Worm (Caenorhabditis elegans): ENCODE data around the gene tat-6.

DNA sequence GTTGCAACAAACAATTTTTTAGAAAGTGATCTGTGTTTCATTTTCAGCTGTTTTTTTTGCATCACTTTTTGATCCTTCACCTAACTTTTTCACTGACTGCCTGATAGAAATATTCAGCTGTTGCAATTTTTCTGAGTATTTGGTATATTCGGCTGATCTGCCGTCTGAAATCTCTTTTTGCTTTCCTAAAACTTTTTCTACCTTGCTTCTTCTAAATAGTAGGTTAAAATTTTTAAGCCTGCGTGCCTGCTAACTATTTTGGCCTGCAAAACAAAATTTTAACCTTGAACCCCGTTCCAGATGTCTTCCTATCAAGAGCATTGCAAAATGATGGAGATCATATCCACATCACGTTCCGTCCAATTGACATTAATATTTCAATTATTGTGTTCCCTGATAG is 47.3 kb downstream of the tat-6 start, which contains the start of gene srab-8:
- TF ChIP-seq aha-1 (tag) (no peak), fos-1 (tag; optimal IDR thresholded peaks at IDR 0.05) (no peak), ces-1 (GFP tag; optimal IDR thresholded peaks at IDR 0.05) (no peak), nhr-11 (tag; optimal IDR thresholded peaks at IDR 0.05) (no peak), mdl-1 (tag; optimal IDR thresholded peaks at IDR 0.05) (no peak), unc-130 (GFP tag; optimal IDR thresholded peaks at IDR 0.05) (no peak), nhr-10 (tag; optimal IDR thresholded peaks at IDR 0.05) (no peak), ama-1 (optimal IDR thresholded peaks at IDR 0.05) (no peak)

Data from whole organism, L4 larva.